Fruit fly (Drosophila melanogaster): Measurements from ENCODE around the gene CG34382.
A peak's percentile ranks its signal among the peaks of the same experiment; 100 is the strongest.

CG34382 gene

dm6 chr3L:9899046-9899659, 20.4 kb downstream of the CG34382 start, which contains the start of gene nudE (continued):
- TF ChIP-seq CG16815 (GFP tag; optimal IDR thresholded peaks at IDR 0.05) = no peak
- peak; percentile 18 for TF ChIP-seq bab2 (GFP tag; optimal IDR thresholded peaks at IDR 0.05)
- no peak for TF ChIP-seq CG12219 (GFP tag; optimal IDR thresholded peaks at IDR 0.05)
- TF ChIP-seq CG8924 (tag; optimal IDR thresholded peaks at IDR 0.05) = peak; percentile 25
- no peak for TF ChIP-seq CG3726 (GFP tag; IDR thresholded peaks at IDR 0.05)
- TF ChIP-seq pum (GFP tag; optimal IDR thresholded peaks at IDR 0.05) = no peak
- peak; percentile 32 for TF ChIP-seq CHES-1-like (GFP tag; optimal IDR thresholded peaks at IDR 0.05)
- peak; percentile 10 for TF ChIP-seq B-H2 (GFP tag; optimal IDR thresholded peaks at IDR 0.05)
- peak; percentile 23 for TF ChIP-seq CG2712 (tag; optimal IDR thresholded peaks at IDR 0.05)
- TF ChIP-seq HHEX (GFP tag; optimal IDR thresholded peaks at IDR 0.05) = peak; percentile 38
- peak; percentile 6 for TF ChIP-seq CoRest (tag; optimal IDR thresholded peaks at IDR 0.05)
- TF ChIP-seq HLH54F (GFP tag; optimal IDR thresholded peaks at IDR 0.05) = peak; percentile 59
- peak; percentile 25 for TF ChIP-seq grau (tag; optimal IDR thresholded peaks at IDR 0.05)
- peak; percentile 32 for TF ChIP-seq CG9817 (tag; optimal IDR thresholded peaks at IDR 0.05)
- 0 out of 3 replicates have a peak, but pooled peaks have one; percentile 7 for TF ChIP-seq dysf (GFP tag; IDR thresholded peaks at IDR 0.05)
- peak; percentile 27 for TF ChIP-seq Side (GFP tag; optimal IDR thresholded peaks at IDR 0.05)
- TF ChIP-seq slp2 (GFP tag; optimal IDR thresholded peaks at IDR 0.05) = no peak
- TF ChIP-seq crc (GFP tag; optimal IDR thresholded peaks at IDR 0.05) = peak; percentile 21
- TF ChIP-seq E2f1 (GFP tag; IDR thresholded peaks at IDR 0.05) = 0 out of 2 replicates have a peak, but pooled peaks have one; percentile 6
- TF ChIP-seq CG11247 (GFP tag; IDR thresholded peaks at IDR 0.05) = peak; percentile 61
- peak; percentile 2 for TF ChIP-seq da (GFP tag; optimal IDR thresholded peaks at IDR 0.05)
- TF ChIP-seq CG4424 (GFP tag; optimal IDR thresholded peaks at IDR 0.05) = peak; percentile 22
- peak; percentile 72 for TF ChIP-seq CG4617 (GFP tag; optimal IDR thresholded peaks at IDR 0.05; ENCODE audit: borderline replicate concordance)
- TF ChIP-seq amos (GFP tag; IDR thresholded peaks at IDR 0.05; ENCODE audit: partially characterized antibody) = 0 out of 2 replicates have a peak, but pooled peaks have one; percentile 22
- TF ChIP-seq Tbp (GFP tag; optimal IDR thresholded peaks at IDR 0.05) = peak; percentile 22
- TF ChIP-seq caup (GFP tag; optimal IDR thresholded peaks at IDR 0.05; ENCODE audit: severe bottlenecking) = peak; percentile 56
- peak; percentile 12 for TF ChIP-seq ind (GFP tag; optimal IDR thresholded peaks at IDR 0.05)
- no peak for TF ChIP-seq CG6689 (GFP tag; IDR thresholded peaks at IDR 0.05)
- TF ChIP-seq Hsf (GFP tag; optimal IDR thresholded peaks at IDR 0.05) = peak; percentile 19
- TF ChIP-seq Aef1 (GFP tag; IDR thresholded peaks at IDR 0.05) = peak; percentile 59
- TF ChIP-seq unpg (GFP tag; optimal IDR thresholded peaks at IDR 0.05) = peak; percentile 37
- TF ChIP-seq CG7556 (GFP tag; optimal IDR thresholded peaks at IDR 0.05) = peak; percentile 5
- no peak for TF ChIP-seq CG33557 (GFP tag; optimal IDR thresholded peaks at IDR 0.05)
- TF ChIP-seq nerfin-2 (GFP tag; IDR thresholded peaks at IDR 0.05; ENCODE audit: partially characterized antibody) = no peak
- TF ChIP-seq lbe (GFP tag; optimal IDR thresholded peaks at IDR 0.05) = peak; percentile 26
- no peak for TF ChIP-seq Hr78 (GFP tag; optimal IDR thresholded peaks at IDR 0.05)
- TF ChIP-seq Eip74EF (GFP tag; optimal IDR thresholded peaks at IDR 0.05) = no peak
- peak; percentile 20 to 63 for TF ChIP-seq dpn (GFP tag; optimal IDR thresholded peaks at IDR 0.05)
- peak; percentile 77 for TF ChIP-seq nerfin-1 (tag; optimal IDR thresholded peaks at IDR 0.05)
- no peak for TF ChIP-seq Doc3 (GFP tag; IDR thresholded peaks at IDR 0.05; ENCODE audit: partially characterized antibody)
- peak; percentile 28; the same call in 2 of the 3 replicates for TF ChIP-seq row (GFP tag; IDR thresholded peaks at IDR 0.05)
- 0 out of 2 replicates have a peak, but pooled peaks have one; percentile 21 for TF ChIP-seq Xrp1 (GFP tag; IDR thresholded peaks at IDR 0.05)
- peak; percentile 49 for TF ChIP-seq CTCF (GFP tag; optimal IDR thresholded peaks at IDR 0.05)
- no peak for TF ChIP-seq CG31365 (tag; optimal IDR thresholded peaks at IDR 0.05)
- no peak for TF ChIP-seq CG6683 (GFP tag; optimal IDR thresholded peaks at IDR 0.05)
- TF ChIP-seq HmgZ (tag; optimal IDR thresholded peaks at IDR 0.05) = peak; percentile 10
- TF ChIP-seq maf-S (GFP tag; optimal IDR thresholded peaks at IDR 0.05) = peak; percentile 46
- TF ChIP-seq zen2 (GFP tag; IDR thresholded peaks at IDR 0.05; ENCODE audit: partially characterized antibody) = no peak
- TF ChIP-seq CG3163 (GFP tag; optimal IDR thresholded peaks at IDR 0.05) = peak; percentile 43
